Worm (Caenorhabditis elegans) whole organism, L1 larva: ENCODE data around the gene eri-12.

Experiments used
- Y116A8C.19 ChIP-seq: sonication (generic microtip); optimal IDR thresholded peaks from 2 replicates; lab custom pipeline; 2016; ENCODE audit warnings: missing compliant biosample characterization, missing genetic modification characterization, borderline replicate concordance
- ama-1 ChIP-seq: fragments of 150-350 bp; optimal IDR thresholded peaks from 2 replicates; lab custom pipeline; 2014
- ceh-88 ChIP-seq: fragments of 200-800 bp; sonication (Bioruptor generic); IDR thresholded peaks from 2 replicates; pipeline ENCODE4 v1.3.6; 2022; ENCODE audit warnings: missing genetic modification characterization, missing compliant biosample characterization
- ceh-90 ChIP-seq: sonication (generic microtip); optimal IDR thresholded peaks from 2 replicates; lab custom pipeline; 2016; ENCODE audit warnings: missing genetic modification characterization, missing compliant biosample characterization
- efl-1 ChIP-seq, 4 experiments: fragments of 150-350 bp; optimal IDR thresholded peaks in 3 of 4; peaks in 1 of 4; 1 replicate in 1 of 4; 2 replicates in 3 of 4; lab custom pipeline; 2014; ENCODE audit warnings: missing biosample characterization in 2 of 4, missing genetic modification characterization in 2 of 4, missing genetic modification reagents in 2 of 4
- elt-3 ChIP-seq, 6 experiments: fragments of 150-350 bp in 1 of 6; sonication (generic microtip); optimal IDR thresholded peaks; 2 replicates each; lab custom pipeline; 2017 to 2018; ENCODE audit warnings: missing biosample characterization in 6 of 6, missing genetic modification characterization in 6 of 6, inconsistent platforms in 1 of 6
- ets-5 ChIP-seq: fragments of 200-800 bp; sonication (Bioruptor generic); IDR thresholded peaks from 2 replicates; pipeline ENCODE4 v1.3.6; 2022; ENCODE audit warnings: missing genetic modification characterization, missing compliant biosample characterization
- fkh-10 ChIP-seq: sonication (generic microtip); optimal IDR thresholded peaks from 2 replicates; lab custom pipeline; 2017; ENCODE audit warnings: missing biosample characterization, missing genetic modification reagents, missing genetic modification characterization
- hlh-17 ChIP-seq: fragments of 200-800 bp; sonication (Bioruptor generic); optimal IDR thresholded peaks from 2 replicates; lab custom pipeline; 2018; ENCODE audit warnings: missing genetic modification characterization, mild to moderate bottlenecking, missing compliant biosample characterization, moderate library complexity, borderline replicate concordance
- hlh-4 ChIP-seq: sonication (generic microtip); optimal IDR thresholded peaks from 2 replicates; lab custom pipeline; 2016; ENCODE audit warnings: mild to moderate bottlenecking, missing genetic modification characterization, missing compliant biosample characterization
- hpl-2 ChIP-seq: fragments of 150-350 bp; optimal IDR thresholded peaks from 2 replicates; lab custom pipeline; 2014; ENCODE audit warnings: missing biosample characterization, missing genetic modification reagents, missing genetic modification characterization
- lin-13 ChIP-seq: fragments of 150-350 bp; optimal IDR thresholded peaks from 2 replicates; lab custom pipeline; 2014; ENCODE audit warnings: missing biosample characterization, missing genetic modification reagents, missing genetic modification characterization
- lin-14 ChIP-seq: fragments of 200-800 bp; sonication (Bioruptor generic); optimal IDR thresholded peaks from 2 replicates; lab custom pipeline; 2018; ENCODE audit warnings: mild to moderate bottlenecking, missing genetic modification characterization, moderate library complexity, missing compliant biosample characterization
- lin-39 ChIP-seq: fragments of 150-350 bp; optimal IDR thresholded peaks from 2 replicates; lab custom pipeline; 2014; ENCODE audit warnings: missing biosample characterization, missing genetic modification reagents, missing genetic modification characterization
- lir-3 ChIP-seq: sonication (generic microtip); optimal IDR thresholded peaks from 2 replicates; lab custom pipeline; 2016; ENCODE audit warnings: mild to moderate bottlenecking, missing genetic modification characterization, moderate library complexity, missing compliant biosample characterization; ENCODE audit not compliant: poor library complexity
- lsy-2 ChIP-seq, 2 experiments: fragments of 150-350 bp; optimal IDR thresholded peaks; 2 replicates each; lab custom pipeline; 2014; ENCODE audit warnings: missing biosample characterization in 2 of 2, missing genetic modification characterization in 2 of 2
- mep-1 ChIP-seq: fragments of 150-350 bp; optimal IDR thresholded peaks from 2 replicates; lab custom pipeline; 2014; ENCODE audit warnings: missing biosample characterization, missing genetic modification characterization
- nhr-12 ChIP-seq: sonication (generic microtip); optimal IDR thresholded peaks from 2 replicates; lab custom pipeline; 2017; ENCODE audit warnings: missing biosample characterization, missing genetic modification characterization
- nhr-19 ChIP-seq: fragments of 200-800 bp; sonication (Bioruptor generic); conservative IDR thresholded peaks from 2 replicates; pipeline ENCODE4 v1.3.6; 2022; ENCODE audit warnings: missing genetic modification characterization, missing compliant biosample characterization
- nhr-28 ChIP-seq: fragments of 150-350 bp; optimal IDR thresholded peaks from 2 replicates; lab custom pipeline; 2014; ENCODE audit warnings: missing biosample characterization, missing genetic modification characterization
- nhr-47 ChIP-seq: sonication (generic microtip); optimal IDR thresholded peaks from 2 replicates; lab custom pipeline; 2016; ENCODE audit warnings: mild to moderate bottlenecking, missing genetic modification characterization, moderate library complexity, missing compliant biosample characterization
- nhr-71 ChIP-seq: sonication (generic microtip); optimal IDR thresholded peaks from 2 replicates; lab custom pipeline; 2016; ENCODE audit warnings: mild to moderate bottlenecking, missing genetic modification characterization, moderate library complexity, missing compliant biosample characterization
- nhr-76 ChIP-seq: sonication (generic microtip); optimal IDR thresholded peaks from 2 replicates; lab custom pipeline; 2017; ENCODE audit warnings: missing biosample characterization, missing genetic modification characterization
- nhr-77 ChIP-seq: fragments of 150-350 bp; optimal IDR thresholded peaks from 2 replicates; lab custom pipeline; 2014; ENCODE audit warnings: missing biosample characterization, missing genetic modification characterization
- nhr-85 ChIP-seq: sonication (generic microtip); peaks from one replicate; lab custom pipeline; 2016; ENCODE audit warnings: missing genetic modification characterization, inconsistent platforms, missing compliant biosample characterization
- nhr-90 ChIP-seq: sonication (generic microtip); optimal IDR thresholded peaks from 2 replicates; lab custom pipeline; 2016; ENCODE audit warnings: mild to moderate bottlenecking, missing genetic modification characterization, missing compliant biosample characterization; ENCODE audit not compliant: poor library complexity
- pag-3 ChIP-seq: sonication (generic microtip); optimal IDR thresholded peaks from 2 replicates; lab custom pipeline; 2017; ENCODE audit warnings: missing genetic modification characterization, mild to moderate bottlenecking, missing compliant biosample characterization, antibody characterized with exemption, borderline replicate concordance; ENCODE audit not compliant: insufficient read depth
- pqm-1 ChIP-seq: sonication (generic microtip); optimal IDR thresholded peaks from 3 replicates; lab custom pipeline; 2017; ENCODE audit warnings: missing biosample characterization, missing genetic modification characterization
- sox-4 ChIP-seq: sonication (generic microtip); optimal IDR thresholded peaks from 2 replicates; lab custom pipeline; 2016; ENCODE audit warnings: missing genetic modification characterization, missing compliant biosample characterization
- sptf-1 ChIP-seq: fragments of 150-350 bp; optimal IDR thresholded peaks from 2 replicates; lab custom pipeline; 2014; ENCODE audit warnings: missing biosample characterization, missing genetic modification characterization
- sup-37 ChIP-seq: fragments of 200-800 bp; sonication (Bioruptor generic); optimal IDR thresholded peaks from 2 replicates; lab custom pipeline; 2018; ENCODE audit warnings: mild to moderate bottlenecking, missing genetic modification characterization, missing compliant biosample characterization
- tbx-2 ChIP-seq: sonication (generic microtip); optimal IDR thresholded peaks from 2 replicates; lab custom pipeline; 2016; ENCODE audit warnings: missing genetic modification characterization, missing compliant biosample characterization
- unc-30 ChIP-seq: sonication (generic microtip); optimal IDR thresholded peaks from 2 replicates; lab custom pipeline; 2017; ENCODE audit warnings: missing biosample characterization, missing genetic modification characterization
- unc-62 ChIP-seq: fragments of 150-350 bp; optimal IDR thresholded peaks from 2 replicates; lab custom pipeline; 2014; ENCODE audit warnings: missing biosample characterization, missing genetic modification reagents, missing genetic modification characterization
- zip-4 ChIP-seq: fragments of 200-800 bp; sonication (Bioruptor generic); optimal IDR thresholded peaks from 2 replicates; lab custom pipeline; 2018; ENCODE audit warnings: mild to moderate bottlenecking, missing genetic modification characterization, moderate library complexity, missing compliant biosample characterization

Gene eri-12

ce11 chrIV:12200812-12201211 lies 44.2 kb downstream of the eri-12 start:
- peak; percentile 18; the same call in 1 of the 2 replicates for TF ChIP-seq nhr-19 (GFP tag; lab: Robert Waterston, UW)
- peak; percentile 26 for TF ChIP-seq nhr-77 (tag; lab: Kevin White, UChicago)
- TF ChIP-seq lin-13 (GFP tag; lab: Kevin White, UChicago): no peak
- TF ChIP-seq nhr-71: peak; percentile 17
- TF ChIP-seq tbx-2 (tag; lab: Kevin White, UChicago): peak; percentile 63
- peak in 1 of 2 experiments; percentile 27 for TF ChIP-seq lsy-2 (tag; optimal IDR thresholded peaks at IDR 0.05; lab: Kevin White, UChicago)
- TF ChIP-seq sup-37 (GFP tag; lab: Kevin White, UChicago): no peak
- TF ChIP-seq nhr-90: no peak
- no peak for TF ChIP-seq hpl-2
- peak; percentile 20 for TF ChIP-seq lin-14 (GFP tag; lab: Kevin White, UChicago)
- TF ChIP-seq hlh-17 (GFP tag; lab: Kevin White, UChicago): no peak
- TF ChIP-seq efl-1 (optimal IDR thresholded peaks at IDR 0.05; lab: Kevin White, UChicago): no peak
- TF ChIP-seq efl-1 (GFP tag; optimal IDR thresholded peaks at IDR 0.05 in 1 of 2; lab: Kevin White, UChicago): peak in 1 of 2 experiments; percentile 19

- TF ChIP-seq nhr-77 (tag; lab: Kevin White, UChicago) (peak; percentile 42), lin-14 (GFP tag; lab: Kevin White, UChicago) (peak; percentile 12), efl-1 (optimal IDR thresholded peaks at IDR 0.05; lab: Kevin White, UChicago) (no peak), efl-1 (GFP tag; optimal IDR thresholded peaks at IDR 0.05 in 1 of 2; lab: Kevin White, UChicago) (peak in 1 of 2 experiments; percentile 15), nhr-85 (no peak), tbx-2 (tag; lab: Kevin White, UChicago) (peak; percentile 34)
Observed at ce11 chrIV:12202000-12202399, 45.4 kb downstream of the eri-12 start.

ce11 chrIV:12202949-12203348 lies 46.3 kb downstream of the eri-12 start, which contains the start of gene F35G2.1:
TSS of gene F35G2.1 (plus strand) at chrIV:12203249.
- no peak for TF ChIP-seq efl-1 (optimal IDR thresholded peaks at IDR 0.05; lab: Kevin White, UChicago)
- TF ChIP-seq efl-1 (GFP tag; optimal IDR thresholded peaks at IDR 0.05 in 1 of 2; lab: Kevin White, UChicago): peak in 1 of 2 experiments; percentile 20
- TF ChIP-seq nhr-28 (tag; lab: Kevin White, UChicago): no peak

ce11 chrIV:12203968-12204367 lies 47.3 kb downstream of the eri-12 start:
- peak; percentile 19 for TF ChIP-seq nhr-77 (tag; lab: Kevin White, UChicago)
- TF ChIP-seq mep-1 (tag; lab: Kevin White, UChicago): no peak
- no peak for TF ChIP-seq elt-3 (tag; optimal IDR thresholded peaks at IDR 0.05; lab: Kevin White, UChicago)
- no peak for TF ChIP-seq hlh-4
- TF ChIP-seq lin-39 (tag; lab: Kevin White, UChicago): no peak
- no peak for TF ChIP-seq nhr-12 (tag; lab: Kevin White, UChicago)
- TF ChIP-seq sptf-1 (tag; lab: Kevin White, UChicago): no peak
- peak; percentile 28 for TF ChIP-seq tbx-2 (tag; lab: Kevin White, UChicago)
- no peak for TF ChIP-seq sox-4
- TF ChIP-seq unc-30 (tag; lab: Kevin White, UChicago): no peak
- no peak for TF ChIP-seq unc-62 (GFP tag; lab: Kevin White, UChicago)
- TF ChIP-seq ama-1 (lab: Kevin White, UChicago): no peak
- TF ChIP-seq Y116A8C.19 (tag; lab: Kevin White, UChicago): no peak
- TF ChIP-seq lsy-2 (tag; optimal IDR thresholded peaks at IDR 0.05; lab: Kevin White, UChicago): no peak
- no peak for TF ChIP-seq pqm-1 (tag; lab: Kevin White, UChicago)
- TF ChIP-seq efl-1 (optimal IDR thresholded peaks at IDR 0.05; lab: Kevin White, UChicago): no peak
- peak in 1 of 2 experiments; percentile 81 for TF ChIP-seq efl-1 (GFP tag; optimal IDR thresholded peaks at IDR 0.05 in 1 of 2; lab: Kevin White, UChicago)
- TF ChIP-seq pag-3: no peak

- TF ChIP-seq unc-30 (tag; lab: Kevin White, UChicago): no peak
- TF ChIP-seq fkh-10 (GFP tag; lab: Kevin White, UChicago): no peak
- TF ChIP-seq nhr-47: no peak
- no peak for TF ChIP-seq ets-5 (GFP tag; lab: Robert Waterston, UW)
- no peak for TF ChIP-seq ceh-90 (tag; lab: Kevin White, UChicago)
- no peak for TF ChIP-seq zip-4
- no peak for TF ChIP-seq ceh-88 (GFP tag; lab: Robert Waterston, UW)
- no peak for TF ChIP-seq lir-3 (tag; lab: Kevin White, UChicago)
- TF ChIP-seq nhr-76 (tag; lab: Kevin White, UChicago): no peak
Observed at ce11 chrIV:12207454-12207853, 50.8 kb downstream of the eri-12 start.
